Worm (Caenorhabditis elegans): Measurements from ENCODE around the gene str-214.
"Not testable (repeated sequence)": the region's sequence is repeated elsewhere in the genome, so short reads cannot be mapped to it uniquely, and the experiment has no call there.

Gene str-214

DNA sequence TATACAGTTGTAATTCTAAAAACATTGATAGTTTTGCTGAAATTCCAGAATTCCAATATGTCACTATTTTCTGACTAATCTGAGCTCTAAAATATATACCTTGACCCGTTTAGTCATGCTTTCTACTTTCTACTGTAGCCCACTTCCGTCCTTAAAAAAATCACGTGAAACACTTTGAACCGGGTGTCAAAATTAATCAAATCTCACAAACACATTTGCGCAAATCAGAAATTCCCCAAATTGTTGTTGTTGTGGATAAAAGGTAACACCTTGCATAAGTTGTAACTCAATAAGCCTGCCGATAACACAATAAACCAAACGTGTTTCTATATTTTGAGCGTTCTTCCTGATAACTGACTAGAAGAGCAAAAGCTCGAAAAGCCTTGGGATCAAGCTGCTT lies 7.9 kb upstream of the str-214 start, which contains the start of gene srxa-7:
Gene srxa-7, plus strand, starts transcription at position 301 of the 400 bp plus-strand sequence.
- no peak for TF ChIP-seq W03F9.2 (tag; optimal IDR thresholded peaks at IDR 0.05)
- no peak for TF ChIP-seq dao-5 (tag; optimal IDR thresholded peaks at IDR 0.05)
- no peak for TF ChIP-seq him-1 (tag; optimal IDR thresholded peaks at IDR 0.05)

DNA sequence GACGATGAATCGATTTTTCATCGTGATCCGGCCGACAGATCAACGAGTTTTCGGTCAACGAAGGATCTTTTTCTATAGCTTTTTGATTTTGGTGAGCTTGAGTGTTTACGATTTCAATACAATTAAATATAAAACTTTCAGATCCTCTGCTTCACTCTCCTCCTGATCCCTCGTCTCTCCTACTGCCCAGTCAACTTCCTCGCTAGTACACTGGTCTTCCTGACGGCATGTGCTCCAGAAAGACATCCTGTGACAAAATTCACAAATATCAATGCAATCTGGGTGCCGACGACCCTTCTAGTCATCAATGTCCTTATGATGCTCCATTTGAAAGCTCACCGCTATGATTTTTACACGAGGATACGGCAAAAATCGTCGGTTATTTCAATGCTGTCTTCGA lies 6.8 kb upstream of the str-214 start:
- TF ChIP-seq dao-5 (tag; optimal IDR thresholded peaks at IDR 0.05) = no peak
- TF ChIP-seq him-1 (tag; optimal IDR thresholded peaks at IDR 0.05) = no peak
- TF ChIP-seq W03F9.2 (tag; optimal IDR thresholded peaks at IDR 0.05) = no peak

- TF ChIP-seq dao-5 (tag; optimal IDR thresholded peaks at IDR 0.05) (no peak), W03F9.2 (tag; optimal IDR thresholded peaks at IDR 0.05) (no peak), him-1 (tag; optimal IDR thresholded peaks at IDR 0.05) (no peak)
Observed at ce11 chrV:16309523-16309922, 5.6 kb upstream of the str-214 start, which contains the start of gene oac-7. Gene oac-7, plus strand, starts transcription at chrV:16309805.

ce11 chrV:16317244-16317643 lies 2.1 kb downstream of the str-214 start, which contains the start of gene srh-180:
Gene srh-180, plus strand, starts transcription at chrV:16317544.
- TF ChIP-seq dao-5 (tag; optimal IDR thresholded peaks at IDR 0.05) (no peak), W03F9.2 (tag; optimal IDR thresholded peaks at IDR 0.05) (no peak), him-1 (tag; optimal IDR thresholded peaks at IDR 0.05) (no peak)

DNA sequence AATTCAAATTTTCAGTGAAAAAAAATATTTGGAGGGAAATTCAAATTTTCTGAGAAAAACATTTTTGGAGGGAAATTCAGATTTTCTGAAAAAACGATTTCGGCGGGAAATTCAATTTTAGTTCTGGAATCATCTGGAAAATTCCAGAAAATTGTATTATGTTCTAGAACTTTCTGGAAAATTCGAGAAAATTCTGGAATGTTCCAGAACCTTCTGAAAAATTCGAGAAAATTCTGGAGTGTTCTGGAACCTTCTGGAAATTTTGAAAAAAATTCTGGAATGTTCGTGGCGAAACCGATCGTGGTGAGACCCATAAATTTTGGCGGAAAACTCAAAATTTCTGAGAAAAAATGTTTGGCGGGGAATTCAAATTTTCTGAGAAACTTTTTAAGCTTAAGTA lies 7.1 kb downstream of the str-214 start:
- TF ChIP-seq him-1 (tag; optimal IDR thresholded peaks at IDR 0.05) (no peak), W03F9.2 (tag; optimal IDR thresholded peaks at IDR 0.05) (no peak), dao-5 (tag; optimal IDR thresholded peaks at IDR 0.05) (no peak)

ce11 chrV:16328849-16329248 lies 13.7 kb downstream of the str-214 start, which contains the start of gene F57G8.7:
Gene F57G8.7, plus strand, starts transcription at chrV:16329149.
- TF ChIP-seq W03F9.2 (tag; optimal IDR thresholded peaks at IDR 0.05) = no peak
- no peak for TF ChIP-seq dao-5 (tag; optimal IDR thresholded peaks at IDR 0.05)
- no peak for TF ChIP-seq him-1 (tag; optimal IDR thresholded peaks at IDR 0.05)

DNA sequence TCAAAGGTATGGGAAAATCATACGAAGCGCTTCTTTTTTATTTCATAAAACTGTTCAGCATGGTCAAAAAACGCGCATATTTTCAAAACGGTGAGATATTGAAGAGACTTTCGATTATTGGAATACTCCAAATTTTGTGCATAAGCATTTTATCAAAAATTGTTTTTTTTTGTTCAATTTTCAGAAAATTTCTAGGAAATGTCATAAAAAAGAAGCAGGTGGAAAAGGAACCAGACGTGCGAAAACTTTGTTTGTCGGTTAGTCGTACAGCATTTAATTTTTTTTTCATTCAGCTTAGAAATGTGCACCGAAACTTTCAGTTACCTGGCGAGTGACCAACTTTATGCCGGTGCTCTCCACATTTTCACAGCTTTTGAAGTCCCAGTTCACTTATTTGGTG lies 18.3 kb downstream of the str-214 start, which contains the start of gene srh-167:
Gene srh-167, plus strand, starts transcription at position 301 of the 400 bp plus-strand sequence.
- TF ChIP-seq W03F9.2 (tag; optimal IDR thresholded peaks at IDR 0.05) (no peak), dao-5 (tag; optimal IDR thresholded peaks at IDR 0.05) (no peak), him-1 (tag; optimal IDR thresholded peaks at IDR 0.05) (no peak)

ce11 chrV:16336326-16336725 lies 21.2 kb downstream of the str-214 start, which contains the start of gene srw-87:
Gene srw-87, plus strand, starts transcription at chrV:16336626.
- TF ChIP-seq dao-5 (tag; optimal IDR thresholded peaks at IDR 0.05) = no peak
- TF ChIP-seq him-1 (tag; optimal IDR thresholded peaks at IDR 0.05) = no peak
- no peak for TF ChIP-seq W03F9.2 (tag; optimal IDR thresholded peaks at IDR 0.05)

DNA sequence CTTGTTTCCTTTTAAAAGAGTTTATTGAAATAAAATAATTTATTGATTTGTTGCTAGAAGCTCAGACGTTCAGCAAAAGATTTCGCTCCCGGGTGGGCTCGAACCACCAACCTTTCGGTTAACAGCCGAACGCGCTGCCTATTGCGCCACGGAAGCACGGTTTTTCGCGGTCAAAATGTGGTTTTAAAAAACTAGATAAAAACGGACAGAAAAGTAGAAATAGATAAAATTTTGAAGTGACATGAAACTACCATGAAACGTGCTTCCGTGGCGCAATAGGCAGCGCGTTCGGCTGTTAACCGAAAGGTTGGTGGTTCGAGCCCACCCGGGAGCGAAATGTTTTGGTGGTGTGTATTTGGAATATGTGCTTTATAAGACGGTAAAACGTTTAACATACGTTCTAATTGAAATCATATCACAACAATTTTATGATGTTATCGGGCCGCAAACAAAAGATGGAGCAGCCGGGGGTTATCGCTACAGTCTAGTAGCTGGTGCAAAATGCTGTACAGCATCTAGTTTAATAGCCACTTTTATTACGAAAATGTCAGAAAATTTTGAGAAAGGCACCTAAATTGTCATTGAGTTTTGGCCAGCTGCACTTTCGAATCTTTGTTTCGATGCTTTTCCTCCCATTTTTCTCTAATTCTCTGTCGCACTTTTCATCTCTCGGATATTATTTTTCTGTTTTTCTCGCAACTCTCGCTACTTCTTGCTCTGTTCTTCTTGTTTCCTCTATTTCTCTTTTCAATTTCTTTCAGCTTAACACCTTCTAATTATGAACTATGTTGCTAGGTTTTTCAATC lies 23.4 kb downstream of the str-214 start, which contains the start of gene slc-9B.2:
Gene slc-9B.2, plus strand, starts transcription at position 756 of the 806 bp plus-strand sequence.
- TF ChIP-seq dao-5, W03F9.2, him-1 (tag; optimal IDR thresholded peaks at IDR 0.05): not testable (repeated sequence)

- TF ChIP-seq W03F9.2 (tag; optimal IDR thresholded peaks at IDR 0.05) = no peak
- no peak for TF ChIP-seq dao-5 (tag; optimal IDR thresholded peaks at IDR 0.05)
- TF ChIP-seq him-1 (tag; optimal IDR thresholded peaks at IDR 0.05) = no peak
Observed at ce11 chrV:16342258-16342618, 27.1 kb downstream of the str-214 start, which contains the start of gene nhr-193. Gene nhr-193, plus strand, starts transcription at chrV:16342308.

- TF ChIP-seq him-1 (tag; optimal IDR thresholded peaks at IDR 0.05) = no peak
- no peak for TF ChIP-seq W03F9.2 (tag; optimal IDR thresholded peaks at IDR 0.05)
- no peak for TF ChIP-seq dao-5 (tag; optimal IDR thresholded peaks at IDR 0.05)
Observed at ce11 chrV:16346406-16347108, 31.5 kb downstream of the str-214 start, which contains the start of the genes W08G11.5 and W08G11.1. Gene W08G11.5, minus strand, starts transcription at chrV:16346506. Gene W08G11.1, plus strand, starts transcription at chrV:16347058.

DNA sequence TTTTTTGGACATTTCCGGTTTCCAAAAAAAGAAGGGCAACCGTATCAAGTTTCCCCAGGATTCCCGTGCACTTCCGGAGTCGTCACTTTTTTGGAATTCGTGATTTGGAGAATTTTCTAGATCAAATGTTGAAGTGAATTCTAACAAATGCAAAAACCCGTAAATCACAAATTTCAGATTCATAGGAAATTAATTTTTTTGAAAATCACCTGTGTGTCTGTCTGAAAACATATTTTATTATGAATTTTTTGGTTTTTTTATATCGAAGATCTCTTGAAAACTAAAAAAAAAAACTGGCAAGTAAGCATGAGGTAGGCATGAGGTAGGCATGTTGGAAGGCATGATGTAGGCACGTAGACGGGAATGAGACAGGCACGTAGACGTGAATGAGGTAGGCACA lies 35.0 kb downstream of the str-214 start:
- TF ChIP-seq dao-5 (tag; optimal IDR thresholded peaks at IDR 0.05) (no peak), him-1 (tag; optimal IDR thresholded peaks at IDR 0.05) (no peak), W03F9.2 (tag; optimal IDR thresholded peaks at IDR 0.05) (no peak)

DNA sequence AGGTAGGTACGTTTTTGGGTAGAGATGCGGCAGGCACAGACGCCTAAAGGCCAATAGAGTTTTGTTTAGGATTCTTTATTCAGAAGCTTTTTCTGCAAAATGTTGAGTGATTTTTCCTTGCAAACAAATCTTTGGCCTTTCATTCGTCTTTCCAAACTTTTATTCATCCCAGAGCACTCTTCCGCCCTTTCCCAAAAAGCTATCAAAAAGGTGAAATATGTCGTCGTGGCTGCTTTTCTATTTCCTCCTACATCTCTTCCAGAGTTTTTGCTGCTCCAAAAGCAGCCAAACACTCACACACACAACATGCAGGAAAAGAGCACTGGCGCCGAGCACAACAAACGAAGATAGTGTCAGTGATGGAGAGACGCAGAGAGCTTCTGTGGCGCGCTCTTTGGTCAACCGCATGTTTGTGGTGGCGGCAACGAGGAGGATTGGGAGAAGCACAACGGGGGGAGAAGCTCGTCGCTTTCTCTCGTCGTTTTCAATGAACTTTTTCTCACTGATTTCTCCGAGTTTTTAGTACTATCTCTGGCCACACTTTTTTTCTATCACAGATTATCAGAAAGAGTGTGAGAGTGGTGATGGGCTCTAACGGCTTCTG lies 35.8 kb downstream of the str-214 start:
- TF ChIP-seq him-1 (tag; optimal IDR thresholded peaks at IDR 0.05) (peak; percentile 81), W03F9.2 (tag; optimal IDR thresholded peaks at IDR 0.05) (no peak), dao-5 (tag; optimal IDR thresholded peaks at IDR 0.05) (no peak)
